Fruit fly (Drosophila melanogaster): Measurements from ENCODE around the gene neo.

Gene neo

DNA sequence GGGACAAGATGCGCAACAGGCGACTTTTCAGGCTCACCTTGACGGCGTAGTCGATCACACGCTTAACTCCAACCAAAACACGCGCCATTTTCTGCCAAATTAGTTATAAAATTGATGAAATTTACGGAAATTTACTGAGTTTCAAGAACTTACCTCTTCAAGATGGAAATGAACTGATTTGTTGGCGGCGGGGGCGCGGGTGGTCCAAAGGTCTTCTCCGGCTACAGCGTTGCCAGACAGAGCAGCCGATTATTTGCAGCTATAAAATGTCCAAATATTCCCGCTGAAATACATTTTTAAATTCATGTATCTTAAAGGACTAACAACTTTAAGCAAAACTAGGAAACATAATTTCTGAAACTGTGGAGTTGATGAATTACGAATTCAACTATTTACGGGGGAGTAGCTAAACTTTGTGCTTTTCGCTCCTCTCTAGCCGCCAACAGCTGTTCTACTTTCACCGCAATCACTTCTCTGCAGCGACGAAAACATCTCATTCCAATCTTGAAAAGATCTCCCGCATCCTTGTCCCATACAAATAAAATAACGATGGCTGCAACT lies 16.1 kb upstream of the neo start, which contains the start of the genes Etfb and CG7789:
TSS of gene Etfb (minus strand) at position 193 of the 561 bp plus-strand sequence.
TSS of gene CG7789 (plus strand) at position 444 of the 561 bp plus-strand sequence.
- TF ChIP-seq CG11617 (GFP tag; optimal IDR thresholded peaks at IDR 0.05) (peak; percentile 95), bab1 (GFP tag; optimal IDR thresholded peaks at IDR 0.05) (peak; percentile 86), CG14711 (tag; optimal IDR thresholded peaks at IDR 0.05) (peak; percentile 53), CG12768 (GFP tag; optimal IDR thresholded peaks at IDR 0.05) (peak; percentile 98), CG33017 (tag; optimal IDR thresholded peaks at IDR 0.05) (peak; percentile 80), CG1620 (GFP tag; optimal IDR thresholded peaks at IDR 0.05) (peak; percentile 92), Hr96 (GFP tag; optimal IDR thresholded peaks at IDR 0.05) (peak; percentile 97), CG7101 (tag; optimal IDR thresholded peaks at IDR 0.05) (peak; percentile 88), cnc (optimal IDR thresholded peaks at IDR 0.05) (no peak), toe (GFP tag; optimal IDR thresholded peaks at IDR 0.05) (peak; percentile 99), tj (GFP tag; optimal IDR thresholded peaks at IDR 0.05) (peak; percentile 88), CG5204 (GFP tag; optimal IDR thresholded peaks at IDR 0.05) (no peak), pad (GFP tag; optimal IDR thresholded peaks at IDR 0.05) (peak; percentile 53), cic (GFP tag; optimal IDR thresholded peaks at IDR 0.05) (peak; percentile 72), kay (GFP tag; ENCODE audit: borderline replicate concordance) (no peak), Crg-1 (GFP tag; optimal IDR thresholded peaks at IDR 0.05) (peak; percentile 91), Mnt (GFP tag; optimal IDR thresholded peaks at IDR 0.05) (peak; percentile 89), ovo (GFP tag; optimal IDR thresholded peaks at IDR 0.05) (peak; percentile 89), CG7045 (GFP tag; optimal IDR thresholded peaks at IDR 0.05) (peak; percentile 90), Clk (GFP tag; optimal IDR thresholded peaks at IDR 0.05) (peak; percentile 91)

DNA sequence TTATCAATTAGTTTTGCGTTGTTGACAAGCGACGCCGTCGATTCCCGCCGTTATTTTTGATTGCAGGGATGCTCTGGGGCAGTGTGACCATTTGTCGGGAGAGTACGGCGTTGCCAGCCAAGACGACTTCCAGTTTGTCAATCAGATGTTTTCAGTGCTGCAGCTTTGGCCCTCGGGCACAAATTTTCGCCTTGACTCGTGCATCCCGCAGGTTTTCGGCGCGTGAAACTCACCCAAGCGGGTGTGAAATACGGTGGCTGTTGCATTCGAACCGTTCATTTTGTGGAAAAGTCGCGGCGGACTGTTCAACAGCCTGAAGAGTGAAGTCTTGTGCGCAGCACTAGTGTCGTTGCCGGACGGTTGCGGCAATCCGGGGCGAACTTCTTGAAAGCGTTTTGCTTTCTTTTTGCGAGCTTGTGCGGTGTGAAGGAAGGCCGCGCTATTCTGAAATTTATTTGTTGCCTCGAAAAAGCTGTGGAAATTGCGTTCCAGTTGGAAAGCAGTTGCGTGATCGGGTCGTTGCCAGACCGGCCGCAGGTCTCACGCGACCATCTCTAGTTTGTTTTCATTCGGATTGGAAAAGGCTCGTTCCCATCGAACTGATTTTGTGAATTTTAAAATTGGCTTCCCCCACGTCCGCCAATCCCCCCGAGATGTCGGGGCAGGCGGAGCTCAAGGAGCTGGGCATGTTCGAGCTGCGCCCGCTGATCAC lies 12.1 kb upstream of the neo start, which contains the start of the genes ca and ncd:
TSS of gene ca (plus strand) at position 130 of the 712 bp plus-strand sequence.
TSS of gene ncd (minus strand) at position 446 of the 712 bp plus-strand sequence.
- TF ChIP-seq cic (GFP tag; optimal IDR thresholded peaks at IDR 0.05) = no peak
- peak; percentile 1 for TF ChIP-seq Mnt (GFP tag; optimal IDR thresholded peaks at IDR 0.05)
- TF ChIP-seq bab1 (GFP tag; optimal IDR thresholded peaks at IDR 0.05) = peak; percentile 32
- no peak for TF ChIP-seq CG33017 (tag; optimal IDR thresholded peaks at IDR 0.05)
- peak; percentile 49 for TF ChIP-seq CG11617 (GFP tag; optimal IDR thresholded peaks at IDR 0.05)

DNA sequence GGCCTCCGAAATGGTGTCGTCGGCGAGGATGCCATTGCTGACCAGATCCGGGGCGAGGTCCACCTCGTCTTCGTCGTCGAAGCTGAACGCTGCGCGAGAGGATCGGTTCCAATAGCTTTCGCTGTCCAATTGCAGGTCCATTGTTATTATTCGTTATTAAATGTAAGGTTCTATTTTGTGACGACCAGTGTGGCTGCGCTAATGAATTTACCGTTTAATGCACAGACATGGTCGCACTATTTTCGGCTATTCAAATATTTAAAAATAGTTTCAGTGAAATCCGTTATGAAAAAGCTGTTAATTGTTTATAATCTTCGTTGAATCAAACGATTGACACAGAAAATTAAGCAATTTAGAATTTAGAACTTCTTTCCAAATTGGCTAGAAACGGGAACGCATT lies 2.7 kb upstream of the neo start, which contains the start of gene Vps16B:
TSS of gene Vps16B (minus strand) at position 186 of the 400 bp plus-strand sequence.
- TF ChIP-seq pad (GFP tag; optimal IDR thresholded peaks at IDR 0.05) (no peak), bab1 (GFP tag; optimal IDR thresholded peaks at IDR 0.05) (no peak), toe (GFP tag; optimal IDR thresholded peaks at IDR 0.05) (no peak), cnc (optimal IDR thresholded peaks at IDR 0.05) (no peak), Mnt (GFP tag; optimal IDR thresholded peaks at IDR 0.05) (no peak), CG7101 (tag; optimal IDR thresholded peaks at IDR 0.05) (no peak), Hr96 (GFP tag; optimal IDR thresholded peaks at IDR 0.05) (no peak), CG5204 (GFP tag; optimal IDR thresholded peaks at IDR 0.05) (no peak), CG12768 (GFP tag; optimal IDR thresholded peaks at IDR 0.05) (no peak), CG14711 (tag; optimal IDR thresholded peaks at IDR 0.05) (no peak), ovo (GFP tag; optimal IDR thresholded peaks at IDR 0.05) (no peak), Clk (GFP tag; optimal IDR thresholded peaks at IDR 0.05) (no peak), CG1620 (GFP tag; optimal IDR thresholded peaks at IDR 0.05) (no peak), CG7045 (GFP tag; optimal IDR thresholded peaks at IDR 0.05) (no peak), tj (GFP tag; optimal IDR thresholded peaks at IDR 0.05) (no peak)

DNA sequence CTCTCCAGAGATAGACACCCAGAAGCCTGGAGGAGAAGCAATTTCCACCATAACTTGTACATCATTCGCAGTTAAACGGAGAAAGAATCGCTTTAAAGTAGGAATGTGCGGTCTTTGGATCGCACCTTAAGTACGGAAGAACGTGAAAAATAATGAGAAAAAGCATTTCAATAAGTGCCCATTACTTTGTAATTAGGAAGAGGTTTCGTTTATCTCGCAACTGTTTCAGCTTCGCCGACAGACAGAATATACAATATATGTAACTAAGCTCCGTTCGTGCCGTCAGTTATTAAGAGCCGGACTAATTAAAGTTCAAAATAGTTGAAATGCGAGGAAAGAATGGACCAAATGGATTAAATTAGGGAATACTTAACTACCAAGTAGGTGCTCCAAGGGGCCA lies 1.3 kb upstream of the neo start, which contains the start of gene CG7829:
TSS of gene CG7829 (minus strand) at position 101 of the 400 bp plus-strand sequence.
- TF ChIP-seq Mnt (GFP tag; optimal IDR thresholded peaks at IDR 0.05) = no peak
- no peak for TF ChIP-seq Clk (GFP tag; optimal IDR thresholded peaks at IDR 0.05)
- no peak for TF ChIP-seq Crg-1 (GFP tag; optimal IDR thresholded peaks at IDR 0.05)
- no peak for TF ChIP-seq toe (GFP tag; optimal IDR thresholded peaks at IDR 0.05)
- no peak for TF ChIP-seq cic (GFP tag; optimal IDR thresholded peaks at IDR 0.05)
- no peak for TF ChIP-seq CG5204 (GFP tag; optimal IDR thresholded peaks at IDR 0.05)
- TF ChIP-seq CG7045 (GFP tag; optimal IDR thresholded peaks at IDR 0.05) = no peak
- TF ChIP-seq Hr96 (GFP tag; optimal IDR thresholded peaks at IDR 0.05) = no peak
- TF ChIP-seq CG7101 (tag; optimal IDR thresholded peaks at IDR 0.05) = no peak
- TF ChIP-seq CG12768 (GFP tag; optimal IDR thresholded peaks at IDR 0.05) = no peak
- TF ChIP-seq CG14711 (tag; optimal IDR thresholded peaks at IDR 0.05) = no peak
- no peak for TF ChIP-seq pad (GFP tag; optimal IDR thresholded peaks at IDR 0.05)
- no peak for TF ChIP-seq ovo (GFP tag; optimal IDR thresholded peaks at IDR 0.05)
- TF ChIP-seq CG33017 (tag; optimal IDR thresholded peaks at IDR 0.05) = no peak
- TF ChIP-seq tj (GFP tag; optimal IDR thresholded peaks at IDR 0.05) = no peak
- TF ChIP-seq cnc (optimal IDR thresholded peaks at IDR 0.05) = no peak
- TF ChIP-seq bab1 (GFP tag; optimal IDR thresholded peaks at IDR 0.05) = no peak
- TF ChIP-seq CG11617 (GFP tag; optimal IDR thresholded peaks at IDR 0.05) = no peak
- no peak for TF ChIP-seq kay (GFP tag; ENCODE audit: borderline replicate concordance)

- no peak for TF ChIP-seq toe (GFP tag; optimal IDR thresholded peaks at IDR 0.05)
- TF ChIP-seq CG11617 (GFP tag; optimal IDR thresholded peaks at IDR 0.05) = no peak
- no peak for TF ChIP-seq Crg-1 (GFP tag; optimal IDR thresholded peaks at IDR 0.05)
- no peak for TF ChIP-seq cic (GFP tag; optimal IDR thresholded peaks at IDR 0.05)
- TF ChIP-seq Clk (GFP tag; optimal IDR thresholded peaks at IDR 0.05) = no peak
- TF ChIP-seq CG5204 (GFP tag; optimal IDR thresholded peaks at IDR 0.05) = no peak
- TF ChIP-seq CG7101 (tag; optimal IDR thresholded peaks at IDR 0.05) = no peak
- no peak for TF ChIP-seq tj (GFP tag; optimal IDR thresholded peaks at IDR 0.05)
- TF ChIP-seq CG14711 (tag; optimal IDR thresholded peaks at IDR 0.05) = no peak
- no peak for TF ChIP-seq Mnt (GFP tag; optimal IDR thresholded peaks at IDR 0.05)
- no peak for TF ChIP-seq bab1 (GFP tag; optimal IDR thresholded peaks at IDR 0.05)
- TF ChIP-seq Hr96 (GFP tag; optimal IDR thresholded peaks at IDR 0.05) = no peak
These were observed 10.4 kb downstream of the neo start for dm6 chr3R:29829228-29829786.
